Worm (Caenorhabditis elegans) whole organism, midembryonic: ENCODE data around the gene C25A8.5.

Experiments used
- T22C8.4 ChIP-seq: fragments of 200-800 bp; sonication (Bioruptor generic); IDR thresholded peaks from 2 replicates; pipeline ENCODE4 v1.3.6; 2022; ENCODE audit warnings: missing genetic modification characterization, missing compliant biosample characterization
- flt-1 ChIP-seq: fragments of 200-800 bp; sonication (Bioruptor generic); IDR thresholded peaks from 2 replicates; pipeline ENCODE4 v1.3.6; 2022; ENCODE audit warnings: missing genetic modification characterization, missing compliant biosample characterization
- med-1 ChIP-seq: sonication (generic microtip); optimal IDR thresholded peaks from 2 replicates; lab custom pipeline; 2017; ENCODE audit warnings: missing genetic modification characterization, mild to moderate bottlenecking, missing compliant biosample characterization, antibody characterized with exemption, missing genetic modification reagents; ENCODE audit not compliant: insufficient read depth
- ref-1 ChIP-seq: fragments of 200-800 bp; sonication (Bioruptor generic); conservative IDR thresholded peaks from 2 replicates; pipeline ENCODE4 v1.3.6; 2022; ENCODE audit warnings: missing genetic modification reagents, missing genetic modification characterization, missing compliant biosample characterization
- ztf-29 ChIP-seq: fragments of 200-800 bp; sonication (Bioruptor generic); IDR thresholded peaks from 2 replicates; pipeline ENCODE4 v1.3.6; 2022; ENCODE audit warnings: missing genetic modification reagents, missing genetic modification characterization, missing compliant biosample characterization

DNA sequence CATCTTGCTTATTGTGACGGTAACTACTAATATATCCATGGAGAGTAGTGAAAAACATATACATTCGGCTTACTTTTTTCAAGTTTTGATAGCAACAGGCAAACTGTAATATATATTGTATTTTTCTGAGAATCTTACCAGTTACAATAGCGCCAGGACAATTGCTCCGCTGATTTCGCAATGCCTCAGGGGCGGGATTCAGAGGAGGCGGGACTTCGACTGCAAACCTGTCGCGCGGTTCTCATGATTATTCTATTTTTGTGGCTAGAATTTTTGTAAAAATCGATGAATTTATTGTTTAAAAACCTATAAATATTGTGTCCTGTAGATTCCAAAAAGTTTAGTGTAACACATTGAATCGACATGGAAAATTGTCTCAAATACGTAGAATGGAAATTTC lies 31.7 kb downstream of the C25A8.5 start:
- TF ChIP-seq T22C8.4 (GFP tag; lab: Robert Waterston, UW) (no peak), ztf-29 (GFP tag; lab: Robert Waterston, UW) (no peak), flt-1 (no peak), med-1 (GFP tag; lab: Kevin White, UChicago) (no peak), ref-1 (no peak)
